Fruit fly (Drosophila melanogaster): ENCODE results near the gene Ref1.
A peak's percentile ranks its signal among the peaks of the same experiment; 100 is the strongest.

Ref1 gene

DNA sequence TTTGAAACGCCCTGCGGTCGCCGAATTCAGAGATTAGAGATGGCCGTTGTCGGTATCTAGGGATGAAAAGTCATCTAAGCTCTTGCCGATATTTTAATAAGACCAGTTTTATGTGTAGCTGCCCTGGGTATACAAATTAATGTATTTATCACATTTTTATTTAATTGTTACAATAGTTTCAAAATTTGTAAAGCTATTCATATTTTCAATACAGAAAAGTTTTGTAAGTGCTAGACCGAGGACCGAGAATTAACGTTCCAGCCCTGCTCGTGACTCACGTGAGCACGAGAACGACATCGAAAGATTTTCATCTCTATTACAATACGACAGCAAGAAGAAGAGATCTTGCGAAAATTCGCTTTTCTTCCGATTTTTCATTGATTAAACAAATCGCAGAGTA lies 13.1 kb downstream of the Ref1 start, which contains the start of the genes CG1105 and CG1965 (continued):
- TF ChIP-seq Dek (tag; optimal IDR thresholded peaks at IDR 0.05) = peak; percentile 87
- TF ChIP-seq CG6683 (GFP tag; optimal IDR thresholded peaks at IDR 0.05) = peak; percentile 71
- TF ChIP-seq CG1602 (GFP tag; optimal IDR thresholded peaks at IDR 0.05) = peak; percentile 96
- TF ChIP-seq CG6254 (GFP tag; optimal IDR thresholded peaks at IDR 0.05) = peak; percentile 75
- TF ChIP-seq fru (optimal IDR thresholded peaks at IDR 0.05) = no peak
- no peak for TF ChIP-seq Trl (optimal IDR thresholded peaks at IDR 0.05)
- peak; percentile 95 for TF ChIP-seq Trl (GFP tag; optimal IDR thresholded peaks at IDR 0.05)
- TF ChIP-seq az2 (GFP tag; optimal IDR thresholded peaks at IDR 0.05) = peak; percentile 95
- TF ChIP-seq Jarid2 (GFP tag; optimal IDR thresholded peaks at IDR 0.05) = peak; percentile 72
- peak; percentile 91 for TF ChIP-seq slou (GFP tag; optimal IDR thresholded peaks at IDR 0.05)
- peak; percentile 86 for TF ChIP-seq Gsc (GFP tag; IDR thresholded peaks at IDR 0.05)
- TF ChIP-seq crc (GFP tag; optimal IDR thresholded peaks at IDR 0.05) = peak; percentile 82
- peak; percentile 96 for TF ChIP-seq sisA (GFP tag; IDR thresholded peaks at IDR 0.05)
- peak; percentile 15 for TF ChIP-seq kah (GFP tag; optimal IDR thresholded peaks at IDR 0.05)
- peak in 1 of 2 experiments; percentile 59 for TF ChIP-seq crp (GFP tag; optimal IDR thresholded peaks at IDR 0.05)
- TF ChIP-seq Rfx (GFP tag; IDR thresholded peaks at IDR 0.05) = peak; percentile 97
- peak; percentile 73 for TF ChIP-seq dimm (GFP tag; IDR thresholded peaks at IDR 0.05)
- peak; percentile 90 for TF ChIP-seq CG10462 (GFP tag; optimal IDR thresholded peaks at IDR 0.05)
- TF ChIP-seq CG10979 (tag; optimal IDR thresholded peaks at IDR 0.05) = peak; percentile 89
- TF ChIP-seq D (optimal IDR thresholded peaks at IDR 0.05) = no peak
- TF ChIP-seq D (GFP tag; optimal IDR thresholded peaks at IDR 0.05) = peak; percentile 85
- peak; percentile 91 for TF ChIP-seq CG2678 (tag; optimal IDR thresholded peaks at IDR 0.05)
- peak; percentile 78 for TF ChIP-seq HmgD (GFP tag; optimal IDR thresholded peaks at IDR 0.05)
- peak; percentile 90 for TF ChIP-seq ara (GFP tag; IDR thresholded peaks at IDR 0.05)
- TF ChIP-seq bigmax (GFP tag; optimal IDR thresholded peaks at IDR 0.05) = no peak
- peak; percentile 96 for TF ChIP-seq CG6272 (GFP tag; IDR thresholded peaks at IDR 0.05)
- peak; percentile 93 for TF ChIP-seq lmd (GFP tag; IDR thresholded peaks at IDR 0.05)
- peak; percentile 98 for TF ChIP-seq lilli (GFP tag; optimal IDR thresholded peaks at IDR 0.05)
- TF ChIP-seq CG31224 (GFP tag; IDR thresholded peaks at IDR 0.05) = peak; percentile 86
- TF ChIP-seq exex (tag; optimal IDR thresholded peaks at IDR 0.05) = no peak
- TF ChIP-seq nmo (GFP tag; optimal IDR thresholded peaks at IDR 0.05) = peak; percentile 96
- no peak for TF ChIP-seq CG12071 (GFP tag; optimal IDR thresholded peaks at IDR 0.05)
- peak; percentile 92 for TF ChIP-seq fd96Cb (tag; optimal IDR thresholded peaks at IDR 0.05)
- peak; percentile 83 for TF ChIP-seq Myb (GFP tag; optimal IDR thresholded peaks at IDR 0.05)
- TF ChIP-seq CG18011 (GFP tag; optimal IDR thresholded peaks at IDR 0.05) = peak; percentile 84
- TF ChIP-seq CG8924 (tag; optimal IDR thresholded peaks at IDR 0.05) = peak; percentile 91
- TF ChIP-seq mam (GFP tag; optimal IDR thresholded peaks at IDR 0.05) = peak; percentile 97
- peak; percentile 92 for TF ChIP-seq CG32772 (GFP tag; IDR thresholded peaks at IDR 0.05)
- TF ChIP-seq Dref (GFP tag; IDR thresholded peaks at IDR 0.05) = peak; percentile 70
- TF ChIP-seq ro (GFP tag; IDR thresholded peaks at IDR 0.05) = peak; percentile 79
- peak; percentile 33 for TF ChIP-seq nom (GFP tag; optimal IDR thresholded peaks at IDR 0.05)
- peak; percentile 88 for TF ChIP-seq CG12299 (tag; optimal IDR thresholded peaks at IDR 0.05)
- no peak for TF ChIP-seq pita (GFP tag; optimal IDR thresholded peaks at IDR 0.05)
- peak; percentile 90 for TF ChIP-seq CG11504 (tag; optimal IDR thresholded peaks at IDR 0.05)
- TF ChIP-seq oc (tag; optimal IDR thresholded peaks at IDR 0.05) = no peak
- peak; percentile 94 for TF ChIP-seq CG14441 (GFP tag; IDR thresholded peaks at IDR 0.05)
- peak in 1 of 2 experiments; percentile 32 for TF ChIP-seq Hr78 (GFP tag; optimal IDR thresholded peaks at IDR 0.05)
- peak; percentile 100 for TF ChIP-seq knrl (GFP tag; IDR thresholded peaks at IDR 0.05; ENCODE audit: partially characterized antibody)
- TF ChIP-seq CG11560 (tag; IDR thresholded peaks at IDR 0.05) = peak; percentile 85
- peak; percentile 61 for TF ChIP-seq CG10274 (GFP tag; optimal IDR thresholded peaks at IDR 0.05)
- TF ChIP-seq Elba2 (GFP tag; optimal IDR thresholded peaks at IDR 0.05) = peak; percentile 87
- peak; percentile 90 for TF ChIP-seq CG18262 (tag; optimal IDR thresholded peaks at IDR 0.05)

Measured in whole organism, embryonic.